Worm (Caenorhabditis elegans) whole organism, L3 larva: Measurements from ENCODE around the gene B0024.11.

Experiments used
- nfya-1 ChIP-seq: sonication (generic microtip); optimal IDR thresholded peaks from 2 replicates; lab custom pipeline; 2017; ENCODE audit warnings: missing genetic modification characterization, mild to moderate bottlenecking, missing compliant biosample characterization, antibody characterized with exemption, moderate library complexity; ENCODE audit not compliant: insufficient read depth
- nhr-77 ChIP-seq: fragments of 150-350 bp; optimal IDR thresholded peaks from 2 replicates; lab custom pipeline; 2014; ENCODE audit warnings: missing biosample characterization, missing genetic modification characterization

DNA sequence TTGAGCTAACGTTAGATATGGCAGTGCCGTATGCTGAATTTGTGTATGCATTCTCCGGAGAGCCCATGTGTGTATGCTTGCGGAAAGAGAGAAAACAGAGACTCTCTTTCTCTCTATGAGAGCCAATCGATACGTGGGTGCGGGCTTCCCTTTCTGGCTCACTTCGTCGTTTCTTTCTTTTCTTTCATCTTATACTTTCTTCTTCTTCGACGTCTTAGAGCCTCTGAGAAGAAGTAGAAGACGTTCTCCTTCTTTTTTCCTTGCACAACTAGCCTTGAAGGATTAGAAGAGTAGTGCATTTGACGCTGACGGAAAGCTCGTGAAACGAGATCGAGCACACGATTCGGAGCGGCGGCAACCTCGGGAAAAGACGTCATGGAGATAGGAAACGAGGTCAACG lies 45.5 kb downstream of the B0024.11 start:
- no peak for TF ChIP-seq nhr-77 (tag; lab: Kevin White, UChicago)
- TF ChIP-seq nfya-1: peak; percentile 77
